Fruit fly (Drosophila melanogaster) whole organism, embryonic: ENCODE results near the gene pnr.
A peak's percentile ranks its signal among the peaks of the same experiment; 100 is the strongest.

Experiments
- Asciz ChIP-seq: fragments of 200-800 bp; sonication (Bioruptor generic); optimal IDR thresholded peaks from 2 replicates; lab custom pipeline; 2017; ENCODE audit warnings: missing biosample characterization, mild to moderate bottlenecking, missing genetic modification characterization, missing genetic modification reagents
- BtbVII ChIP-seq: fragments of 200-800 bp; sonication (Bioruptor generic); optimal IDR thresholded peaks from 3 replicates; lab custom pipeline; 2017; ENCODE audit warnings: missing biosample characterization, mild to moderate bottlenecking, missing genetic modification characterization
- CG10462 ChIP-seq: fragments of 200-800 bp; sonication (Bioruptor generic); optimal IDR thresholded peaks from 2 replicates; lab custom pipeline; 2016; ENCODE audit warnings: missing biosample characterization, missing genetic modification characterization
- CG10565 ChIP-seq: fragments of 200-800 bp; sonication (Bioruptor generic); optimal IDR thresholded peaks from 3 replicates; lab custom pipeline; 2016; ENCODE audit warnings: missing biosample characterization, mild to moderate bottlenecking, missing genetic modification characterization
- CG11560 ChIP-seq: fragments of 200-800 bp; sonication (Bioruptor generic); IDR thresholded peaks from 3 replicates; pipeline ENCODE4 v1.3.6; 2022; ENCODE audit warnings: missing biosample characterization, missing genetic modification characterization
- CG12391 ChIP-seq: fragments of 200-800 bp; sonication (Bioruptor generic); optimal IDR thresholded peaks from 3 replicates; lab custom pipeline; 2018; ENCODE audit warnings: missing biosample characterization, mild to moderate bottlenecking, missing genetic modification characterization, moderate library complexity
- CG13775 ChIP-seq: fragments of 200-800 bp; sonication (Bioruptor generic); optimal IDR thresholded peaks from 3 replicates; lab custom pipeline; 2017; ENCODE audit warnings: missing biosample characterization, mild to moderate bottlenecking, missing genetic modification characterization
- CG14441 ChIP-seq: fragments of 200-800 bp; sonication (Bioruptor generic); IDR thresholded peaks from 2 replicates; pipeline ENCODE4 v1.3.6; 2022; ENCODE audit warnings: missing biosample characterization, missing genetic modification characterization
- CG15073 ChIP-seq: fragments of 200-800 bp; sonication (Bioruptor generic); optimal IDR thresholded peaks from 2 replicates; lab custom pipeline; 2016; ENCODE audit warnings: missing biosample characterization, missing genetic modification characterization
- CG1529 ChIP-seq: fragments of 200-800 bp; sonication (Bioruptor generic); optimal IDR thresholded peaks from 3 replicates; lab custom pipeline; 2018; ENCODE audit warnings: missing biosample characterization, missing genetic modification characterization
- CG1647 ChIP-seq: fragments of 200-800 bp; sonication (Bioruptor generic); optimal IDR thresholded peaks from 3 replicates; lab custom pipeline; 2016; ENCODE audit warnings: missing biosample characterization, missing genetic modification characterization
- CG16815 ChIP-seq: fragments of 200-800 bp; sonication (Bioruptor generic); optimal IDR thresholded peaks from 3 replicates; lab custom pipeline; 2017; ENCODE audit warnings: missing biosample characterization, mild to moderate bottlenecking, missing genetic modification characterization
- CG17359 ChIP-seq: fragments of 200-800 bp; sonication (Bioruptor generic); optimal IDR thresholded peaks from 3 replicates; lab custom pipeline; 2018; ENCODE audit warnings: missing biosample characterization, mild to moderate bottlenecking, missing genetic modification characterization, moderate library complexity
- CG17361 ChIP-seq: fragments of 200-800 bp; sonication (Bioruptor generic); IDR thresholded peaks from 3 replicates; pipeline ENCODE4 v1.3.6; 2022; ENCODE audit warnings: missing biosample characterization, missing genetic modification characterization
- CG2129 ChIP-seq: fragments of 200-800 bp; sonication (Bioruptor generic); IDR thresholded peaks from 2 replicates; pipeline ENCODE4 v1.3.6; 2022; ENCODE audit warnings: missing biosample characterization, missing genetic modification characterization; ENCODE audit not compliant: partially characterized antibody
- CG31224 ChIP-seq: fragments of 200-800 bp; sonication (Bioruptor generic); IDR thresholded peaks from 2 replicates; pipeline ENCODE4 v1.3.6; 2022; ENCODE audit warnings: missing biosample characterization, missing genetic modification characterization
- CG32532 ChIP-seq: fragments of 200-800 bp; sonication (Bioruptor generic); IDR thresholded peaks from 2 replicates; pipeline ENCODE4 v1.3.6; 2022; ENCODE audit warnings: missing biosample characterization, missing genetic modification characterization
- CG3407 ChIP-seq: fragments of 200-800 bp; sonication (Bioruptor generic); optimal IDR thresholded peaks from 2 replicates; lab custom pipeline; 2018; ENCODE audit warnings: missing biosample characterization, mild to moderate bottlenecking, missing genetic modification characterization
- CG34224 ChIP-seq: fragments of 200-800 bp; sonication (Bioruptor generic); IDR thresholded peaks from 3 replicates; pipeline ENCODE4 v1.3.6; 2022; ENCODE audit warnings: missing biosample characterization, missing genetic modification characterization; ENCODE audit not compliant: partially characterized antibody
- CG42726 ChIP-seq: fragments of 200-800 bp; sonication (Bioruptor generic); IDR thresholded peaks from 2 replicates; pipeline ENCODE4 v1.3.6; 2022; ENCODE audit warnings: missing biosample characterization, missing genetic modification characterization; ENCODE audit not compliant: partially characterized antibody
- CG4424 ChIP-seq: fragments of 200-800 bp; sonication (Bioruptor generic); optimal IDR thresholded peaks from 3 replicates; lab custom pipeline; 2016; ENCODE audit warnings: missing biosample characterization, missing genetic modification characterization
- CG7786 ChIP-seq: fragments of 200-800 bp; sonication (Bioruptor generic); optimal IDR thresholded peaks from 2 replicates; lab custom pipeline; 2016; ENCODE audit warnings: missing biosample characterization, missing genetic modification characterization
- CG9609 ChIP-seq: fragments of 200-800 bp; sonication (Bioruptor generic); optimal IDR thresholded peaks from 3 replicates; lab custom pipeline; 2016; ENCODE audit warnings: missing biosample characterization, missing genetic modification characterization
- CTCF ChIP-seq: fragments of 200-800 bp; sonication (Bioruptor generic); optimal IDR thresholded peaks from 2 replicates; lab custom pipeline; 2017; ENCODE audit warnings: missing biosample characterization, mild to moderate bottlenecking, missing genetic modification characterization, moderate library complexity
- Chrac-16 ChIP-seq: fragments of 200-800 bp; sonication (Bioruptor generic); optimal IDR thresholded peaks from 3 replicates; lab custom pipeline; 2016; ENCODE audit warnings: missing biosample characterization, missing genetic modification characterization
- Dbx ChIP-seq: fragments of 200-800 bp; sonication (Bioruptor generic); IDR thresholded peaks from 3 replicates; pipeline ENCODE4 v1.3.6; 2022; ENCODE audit warnings: missing biosample characterization, missing genetic modification characterization
- Deaf1 ChIP-seq: fragments of 200-800 bp; optimal IDR thresholded peaks from 3 replicates; lab custom pipeline; 2019; ENCODE audit warnings: missing biosample characterization, mild to moderate bottlenecking, missing genetic modification characterization, moderate library complexity
- Dek ChIP-seq: fragments of 200-800 bp; sonication (Bioruptor generic); optimal IDR thresholded peaks from 3 replicates; lab custom pipeline; 2019; ENCODE audit warnings: missing biosample characterization, mild to moderate bottlenecking, missing genetic modification characterization, moderate library complexity
- Doc2 ChIP-seq: fragments of 200-800 bp; sonication (Bioruptor generic); IDR thresholded peaks from 2 replicates; pipeline ENCODE4 v1.3.6; 2022; ENCODE audit warnings: missing biosample characterization, missing genetic modification characterization
- Elba2 ChIP-seq: fragments of 200-800 bp; sonication (Bioruptor generic); optimal IDR thresholded peaks from 3 replicates; lab custom pipeline; 2016; ENCODE audit warnings: missing biosample characterization, missing genetic modification characterization
- Ets97D ChIP-seq: fragments of 200-800 bp; sonication (Bioruptor generic); optimal IDR thresholded peaks from 3 replicates; lab custom pipeline; 2016; ENCODE audit warnings: missing biosample characterization, missing genetic modification characterization
- HLH54F ChIP-seq: fragments of 200-800 bp; sonication (Bioruptor generic); optimal IDR thresholded peaks from 3 replicates; lab custom pipeline; 2016; ENCODE audit warnings: missing biosample characterization, missing genetic modification characterization
- Hr3 ChIP-seq: fragments of 200-800 bp; sonication (Bioruptor generic); optimal IDR thresholded peaks from 3 replicates; lab custom pipeline; 2016; ENCODE audit warnings: missing biosample characterization, missing genetic modification characterization
- Hr39 ChIP-seq: fragments of >200 bp; optimal IDR thresholded peaks from 2 replicates; lab custom pipeline; 2017
- MESR4 ChIP-seq: fragments of 200-800 bp; sonication (Bioruptor generic); optimal IDR thresholded peaks from 2 replicates; lab custom pipeline; 2018; ENCODE audit warnings: missing biosample characterization, mild to moderate bottlenecking, missing genetic modification characterization, moderate library complexity
- Mrtf ChIP-seq: fragments of 200-800 bp; sonication (Bioruptor generic); IDR thresholded peaks from 3 replicates; pipeline ENCODE4 v1.3.6; 2022; ENCODE audit warnings: missing biosample characterization, missing genetic modification characterization
- NC2α ChIP-seq: fragments of 200-800 bp; sonication (Bioruptor generic); optimal IDR thresholded peaks from 2 replicates; lab custom pipeline; 2016; ENCODE audit warnings: missing biosample characterization, missing genetic modification characterization
- Poxn ChIP-seq: fragments of 200-800 bp; sonication (Bioruptor generic); IDR thresholded peaks from 2 replicates; pipeline ENCODE4 v1.3.6; 2022; ENCODE audit warnings: missing biosample characterization, missing genetic modification characterization
- ap ChIP-seq: fragments of 200-800 bp; sonication (Bioruptor generic); IDR thresholded peaks from 2 replicates; pipeline ENCODE4 v1.3.6; 2022; ENCODE audit warnings: missing biosample characterization, missing genetic modification characterization
- chif ChIP-seq, 2 experiments: fragments of 200-800 bp; sonication (Bioruptor generic); optimal IDR thresholded peaks; 3 replicates each; lab custom pipeline; 2016; ENCODE audit warnings: missing biosample characterization in 2 of 2, missing genetic modification characterization in 2 of 2
- croc ChIP-seq: fragments of 200-800 bp; sonication (Bioruptor generic); conservative IDR thresholded peaks from 3 replicates; pipeline ENCODE4 v1.3.6; 2022; ENCODE audit warnings: missing biosample characterization, missing genetic modification characterization
- fd102C ChIP-seq: fragments of 200-800 bp; sonication (Bioruptor generic); optimal IDR thresholded peaks from 2 replicates; lab custom pipeline; 2018; ENCODE audit warnings: missing biosample characterization, mild to moderate bottlenecking, missing genetic modification characterization, moderate library complexity
- gce ChIP-seq: fragments of 200-800 bp; sonication (Bioruptor generic); IDR thresholded peaks from 3 replicates; pipeline ENCODE4 v1.3.6; 2022; ENCODE audit warnings: missing biosample characterization, missing genetic modification characterization
- grn ChIP-seq: fragments of 200-800 bp; sonication (Bioruptor generic); optimal IDR thresholded peaks from 3 replicates; lab custom pipeline; 2017; ENCODE audit warnings: missing biosample characterization, missing genetic modification characterization
- ind ChIP-seq: fragments of 200-800 bp; sonication (Bioruptor generic); optimal IDR thresholded peaks from 3 replicates; lab custom pipeline; 2016; ENCODE audit warnings: missing biosample characterization, missing genetic modification characterization
- kni ChIP-seq: fragments of 200-800 bp; sonication (Bioruptor generic); optimal IDR thresholded peaks from 3 replicates; lab custom pipeline; 2017; ENCODE audit warnings: mild to moderate bottlenecking, missing biosample characterization, missing genetic modification reagents, missing genetic modification characterization
- odd ChIP-seq: fragments of 200-800 bp; sonication (Bioruptor generic); optimal IDR thresholded peaks from 2 replicates; lab custom pipeline; 2017; ENCODE audit warnings: missing biosample characterization, mild to moderate bottlenecking, missing genetic modification characterization
- otp ChIP-seq: fragments of 200-800 bp; sonication (Bioruptor generic); IDR thresholded peaks from 3 replicates; pipeline ENCODE4, ENCODE4 v1.3.6; 2022; ENCODE audit warnings: missing biosample characterization, missing genetic modification characterization
- pho ChIP-seq: fragments of 200-800 bp; sonication (Bioruptor generic); optimal IDR thresholded peaks from 2 replicates; lab custom pipeline; 2016; ENCODE audit warnings: missing biosample characterization, missing genetic modification characterization
- pita ChIP-seq: fragments of 200-800 bp; sonication (Bioruptor generic); optimal IDR thresholded peaks from 2 replicates; lab custom pipeline; 2017; ENCODE audit warnings: missing biosample characterization, mild to moderate bottlenecking, missing genetic modification characterization
- sna ChIP-seq: fragments of 200-800 bp; sonication (Bioruptor generic); IDR thresholded peaks from 2 replicates; pipeline ENCODE4 v1.3.6; 2022; ENCODE audit warnings: missing biosample characterization, missing genetic modification characterization; ENCODE audit not compliant: partially characterized antibody
- tgo ChIP-seq: fragments of 200-800 bp; sonication (Bioruptor generic); IDR thresholded peaks from 3 replicates; pipeline ENCODE4 v1.3.6; 2022; ENCODE audit warnings: missing biosample characterization, missing genetic modification characterization
- wdn ChIP-seq: fragments of 200-800 bp; sonication (Bioruptor generic); IDR thresholded peaks from 2 replicates; pipeline ENCODE4 v1.3.6; 2022; ENCODE audit warnings: missing biosample characterization, missing genetic modification characterization

pnr gene

dm6 chr3R:16049369-16049768, 23.5 kb downstream of the pnr start, which contains the start of the genes IKKbeta and CG5013 (continued):
- TF ChIP-seq pita, result no peak
- TF ChIP-seq CG16815 (GFP tag; lab: Kevin White, UChicago), result no peak
- no peak for TF ChIP-seq Mrtf (GFP tag; lab: Robert Waterston, UW)
- TF ChIP-seq ap (GFP tag; lab: Robert Waterston, UW), result no peak
- no peak for TF ChIP-seq CG31224 (GFP tag; lab: Robert Waterston, UW)
- peak; percentile 41 for TF ChIP-seq CG9609 (GFP tag; lab: Kevin White, UChicago)
- TF ChIP-seq Poxn (GFP tag; lab: Robert Waterston, UW), result no peak
- peak; percentile 80 for TF ChIP-seq CG34224 (GFP tag; lab: Robert Waterston, UW)
- TF ChIP-seq CG1529 (GFP tag; lab: Kevin White, UChicago), result no peak
- peak; percentile 60 for TF ChIP-seq HLH54F (GFP tag; lab: Kevin White, UChicago)
- peak; percentile 95 for TF ChIP-seq CG11560 (tag; lab: Robert Waterston, UW)
- TF ChIP-seq Elba2 (GFP tag; lab: Kevin White, UChicago), result peak; percentile 54
- TF ChIP-seq otp, result no peak
- peak; percentile 46 for TF ChIP-seq Chrac-16 (GFP tag; lab: Kevin White, UChicago)
- no peak for TF ChIP-seq grn (GFP tag; lab: Kevin White, UChicago)
- TF ChIP-seq odd, result no peak
- TF ChIP-seq Asciz (GFP tag; lab: Kevin White, UChicago), result no peak
- no peak for TF ChIP-seq chif (GFP tag; optimal IDR thresholded peaks at IDR 0.05; lab: Kevin White, UChicago)
- TF ChIP-seq CG12391 (tag; lab: Kevin White, UChicago), result peak; percentile 48
- no peak for TF ChIP-seq CG10462 (GFP tag; lab: Kevin White, UChicago)
- peak; percentile 31 for TF ChIP-seq CTCF (GFP tag; lab: Kevin White, UChicago)
- no peak for TF ChIP-seq Hr39
- TF ChIP-seq CG32532 (GFP tag; lab: Robert Waterston, UW), result peak; percentile 62
- peak; percentile 70 for TF ChIP-seq pho
- TF ChIP-seq CG42726, result 0 out of 2 replicates have a peak, but pooled peaks have one; percentile 39
- peak; percentile 22 for TF ChIP-seq MESR4 (GFP tag; lab: Kevin White, UChicago)
- TF ChIP-seq CG13775, result peak; percentile 32
- no peak for TF ChIP-seq CG10565 (GFP tag; lab: Kevin White, UChicago)
- peak; percentile 67 for TF ChIP-seq CG7786 (GFP tag; lab: Kevin White, UChicago)
- peak; percentile 25; the same call in 1 of the 2 replicates for TF ChIP-seq wdn (GFP tag; lab: Robert Waterston, UW)
- TF ChIP-seq CG17359 (tag; lab: Kevin White, UChicago), result no peak
- TF ChIP-seq CG1647 (GFP tag; lab: Kevin White, UChicago), result no peak
- peak; percentile 28; the same call in 1 of the 3 replicates for TF ChIP-seq tgo (GFP tag; lab: Robert Waterston, UW)
- TF ChIP-seq CG3407 (GFP tag; lab: Kevin White, UChicago), result no peak
- no peak for TF ChIP-seq Deaf1 (tag; lab: Kevin White, UChicago)
- peak; percentile 43 for TF ChIP-seq Ets97D (GFP tag; lab: Kevin White, UChicago)
- peak; percentile 6 for TF ChIP-seq Hr3 (GFP tag; lab: Kevin White, UChicago)
- TF ChIP-seq gce, result no peak
- TF ChIP-seq CG15073 (GFP tag; lab: Kevin White, UChicago), result no peak
- TF ChIP-seq fd102C (GFP tag; lab: Kevin White, UChicago), result no peak
- no peak for TF ChIP-seq Dek (tag; lab: Kevin White, UChicago)
- peak; percentile 73 for TF ChIP-seq CG17361 (GFP tag; lab: Robert Waterston, UW)
- TF ChIP-seq NC2α (GFP tag; lab: Kevin White, UChicago), result no peak
- no peak for TF ChIP-seq Doc2 (GFP tag; lab: Robert Waterston, UW)
- TF ChIP-seq ind (GFP tag; lab: Kevin White, UChicago), result peak; percentile 49
- no peak for TF ChIP-seq croc (GFP tag; lab: Robert Waterston, UW)
- peak; percentile 22; the same call in 1 of the 2 replicates for TF ChIP-seq CG14441 (GFP tag; lab: Robert Waterston, UW)
- no peak for TF ChIP-seq kni
- peak; percentile 45 for TF ChIP-seq CG4424 (GFP tag; lab: Kevin White, UChicago)
- peak; percentile 68; the same call in 1 of the 3 replicates for TF ChIP-seq Dbx (GFP tag; lab: Robert Waterston, UW)
- TF ChIP-seq BtbVII (GFP tag; lab: Kevin White, UChicago), result no peak
- peak; percentile 57 for TF ChIP-seq CG2129
- TF ChIP-seq sna (GFP tag; lab: Robert Waterston, UW), result peak; percentile 87
